Worm (Caenorhabditis elegans): ENCODE data around the gene lido-8.
A peak's percentile ranks its signal among the peaks of the same experiment; 100 is the strongest.

Gene lido-8

ce11 chrII:3000535-3001264 is 3.9 kb downstream of the lido-8 start, which contains the start of gene lido-9:
Gene lido-9, plus strand, starts transcription at chrII:3000768.
- peak; percentile 90 for TF ChIP-seq ama-1 (optimal IDR thresholded peaks at IDR 0.05)
- no peak for TF ChIP-seq dmd-4 (tag; optimal IDR thresholded peaks at IDR 0.05; ENCODE audit: borderline replicate concordance)

DNA sequence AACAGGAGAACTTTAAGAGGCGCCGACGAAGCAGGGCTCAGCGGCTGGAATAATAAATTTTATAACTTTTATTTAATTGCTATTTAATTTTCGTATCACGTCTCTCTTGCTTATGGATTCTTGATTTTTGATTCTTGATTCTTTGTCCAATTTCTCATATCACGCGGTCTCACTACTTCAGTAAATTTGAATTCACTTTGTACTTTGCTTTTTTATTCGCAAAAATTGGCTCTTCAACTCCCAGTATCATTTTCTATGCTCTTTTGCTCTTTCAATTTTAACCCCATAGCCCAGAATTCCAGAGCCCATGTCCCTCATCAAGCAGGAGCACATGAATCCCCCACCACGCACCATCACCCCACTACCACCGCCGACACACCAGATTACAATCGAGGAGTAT is 5.4 kb downstream of the lido-8 start, which contains the start of gene lido-10:
Gene lido-10, plus strand, starts transcription at position 301 of the 400 bp plus-strand sequence.
- TF ChIP-seq gmeb-2 (tag; optimal IDR thresholded peaks at IDR 0.05) = no peak
- no peak for TF ChIP-seq ceh-34 (tag; optimal IDR thresholded peaks at IDR 0.05)
- TF ChIP-seq ceh-19 (GFP tag; optimal IDR thresholded peaks at IDR 0.05) = no peak
- TF ChIP-seq npax-4 (tag; optimal IDR thresholded peaks at IDR 0.05) = no peak
- no peak for TF ChIP-seq nfya-1 (tag; optimal IDR thresholded peaks at IDR 0.05)
- TF ChIP-seq pha-4 (tag; optimal IDR thresholded peaks at IDR 0.05) = no peak
- TF ChIP-seq pha-2 (tag; optimal IDR thresholded peaks at IDR 0.05) = no peak
- no peak for TF ChIP-seq elt-4 (tag; optimal IDR thresholded peaks at IDR 0.05)
- TF ChIP-seq F13H6.1 (tag; optimal IDR thresholded peaks at IDR 0.05) = no peak
- no peak for TF ChIP-seq sdc-2 (tag; optimal IDR thresholded peaks at IDR 0.05)
- no peak for TF ChIP-seq ahr-1 (tag; optimal IDR thresholded peaks at IDR 0.05)
- no peak for TF ChIP-seq K02D7.2 (tag; optimal IDR thresholded peaks at IDR 0.05)
- TF ChIP-seq pqm-1 (tag; optimal IDR thresholded peaks at IDR 0.05) = no peak
- TF ChIP-seq hlh-13 (GFP tag; optimal IDR thresholded peaks at IDR 0.05) = no peak
- no peak for TF ChIP-seq hlh-15 (tag; optimal IDR thresholded peaks at IDR 0.05)
- TF ChIP-seq ceh-6 (GFP tag; optimal IDR thresholded peaks at IDR 0.05) = no peak
- no peak for TF ChIP-seq rnt-1 (tag; optimal IDR thresholded peaks at IDR 0.05)
- TF ChIP-seq fkh-6 (tag; optimal IDR thresholded peaks at IDR 0.05) = no peak
- no peak for TF ChIP-seq fax-1 (tag; optimal IDR thresholded peaks at IDR 0.05)

ce11 chrII:3003667-3004066 is 6.8 kb downstream of the lido-8 start, which contains the start of gene lido-11:
Gene lido-11, plus strand, starts transcription at chrII:3003967.
- TF ChIP-seq C08G9.2 (tag; optimal IDR thresholded peaks at IDR 0.05) = no peak
- no peak for TF ChIP-seq hlh-13 (GFP tag; optimal IDR thresholded peaks at IDR 0.05)
- TF ChIP-seq ceh-9 (tag; optimal IDR thresholded peaks at IDR 0.05) = no peak
- TF ChIP-seq sox-4 (tag; optimal IDR thresholded peaks at IDR 0.05) = no peak
- no peak for TF ChIP-seq F13H6.1 (tag; optimal IDR thresholded peaks at IDR 0.05)
- TF ChIP-seq gmeb-2 (tag; optimal IDR thresholded peaks at IDR 0.05) = no peak
- TF ChIP-seq fax-1 (tag; optimal IDR thresholded peaks at IDR 0.05) = no peak
- no peak for TF ChIP-seq hlh-30 (tag; optimal IDR thresholded peaks at IDR 0.05; ENCODE audit: insufficient read depth)
- no peak for TF ChIP-seq nhr-11 (tag; optimal IDR thresholded peaks at IDR 0.05)
- no peak for TF ChIP-seq zip-5 (tag; optimal IDR thresholded peaks at IDR 0.05)
- TF ChIP-seq pat-9 (tag; optimal IDR thresholded peaks at IDR 0.05) = no peak

DNA sequence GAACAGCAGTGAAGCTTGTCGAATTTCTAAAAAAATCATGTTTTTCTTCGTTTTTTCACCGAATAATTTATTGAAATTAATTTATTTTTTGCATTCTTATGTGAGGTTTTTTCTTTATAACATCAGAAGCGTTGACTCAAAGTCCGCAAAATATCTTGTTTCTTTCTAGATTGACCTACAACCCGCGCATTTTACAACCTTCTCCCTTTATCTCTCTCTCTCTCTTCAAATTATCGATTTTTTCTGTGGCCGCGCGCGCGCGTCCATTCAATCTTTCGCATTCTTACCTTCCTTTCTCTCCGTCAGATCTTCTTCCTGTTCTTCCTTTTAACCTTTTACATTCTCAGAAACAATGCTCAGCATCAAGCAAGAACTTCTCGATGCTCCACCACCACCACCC is 8.7 kb downstream of the lido-8 start, which contains the start of gene lido-12:
Gene lido-12, plus strand, starts transcription at position 301 of the 400 bp plus-strand sequence.
- TF ChIP-seq che-1 (tag; optimal IDR thresholded peaks at IDR 0.05) (no peak), npax-4 (tag; optimal IDR thresholded peaks at IDR 0.05) (no peak), ceh-22 (tag; optimal IDR thresholded peaks at IDR 0.05) (no peak), sox-4 (tag; optimal IDR thresholded peaks at IDR 0.05) (no peak), ceh-24 (tag; optimal IDR thresholded peaks at IDR 0.05) (no peak), fax-1 (tag; optimal IDR thresholded peaks at IDR 0.05) (no peak), eyg-1 (tag; optimal IDR thresholded peaks at IDR 0.05) (no peak), F13H6.1 (tag; optimal IDR thresholded peaks at IDR 0.05) (no peak), unc-42 (tag; optimal IDR thresholded peaks at IDR 0.05) (no peak), K09A11.1 (tag; optimal IDR thresholded peaks at IDR 0.05; ENCODE audit: insufficient read depth) (no peak), elt-4 (tag; optimal IDR thresholded peaks at IDR 0.05) (no peak), ceh-6 (GFP tag; optimal IDR thresholded peaks at IDR 0.05) (no peak), unc-3 (GFP tag; conservative IDR thresholded peaks at IDR 0.05) (no peak), unc-3 (tag; optimal IDR thresholded peaks at IDR 0.05) (no peak), elt-2 (tag; optimal IDR thresholded peaks at IDR 0.05) (no peak), nfya-1 (tag; optimal IDR thresholded peaks at IDR 0.05) (no peak), ahr-1 (tag; optimal IDR thresholded peaks at IDR 0.05) (no peak)

Measured in whole organism, late embryonic.